Worm (Caenorhabditis elegans) whole organism, young adult: Measurements from ENCODE around the gene sli-1.

Experiments
- ceh-91 ChIP-seq: fragments of 200-800 bp; sonication (Bioruptor generic); IDR thresholded peaks from 2 replicates; pipeline ENCODE4 v1.3.6; 2022; ENCODE audit warnings: missing genetic modification reagents, missing genetic modification characterization, missing compliant biosample characterization
- mel-28 ChIP-seq: sonication (generic microtip); optimal IDR thresholded peaks from 2 replicates; lab custom pipeline; 2016; ENCODE audit warnings: borderline replicate concordance, mild to moderate bottlenecking, missing genetic modification characterization, missing compliant biosample characterization
- snpc-4 ChIP-seq, 5 experiments: fragments of 150-350 bp in 1 of 5; sonication (generic microtip) in 4 of 5; optimal IDR thresholded peaks; 2 replicates each; lab custom pipeline; 2014 to 2018; ENCODE audit warnings: missing genetic modification characterization in 5 of 5, missing biosample characterization in 3 of 5, antibody characterized with exemption in 2 of 5, mild to moderate bottlenecking in 2 of 5, missing compliant biosample characterization in 2 of 5, missing genotype in 2 of 5, moderate library complexity in 2 of 5, missing genetic modification reagents in 1 of 5

- TF ChIP-seq snpc-4 (GFP tag; optimal IDR thresholded peaks at IDR 0.05; lab: Kevin White, UChicago) = no peak
- TF ChIP-seq snpc-4 (tag; optimal IDR thresholded peaks at IDR 0.05; lab: Kevin White, UChicago) = no peak
- no peak for TF ChIP-seq mel-28
- TF ChIP-seq ceh-91 (GFP tag; lab: Robert Waterston, UW) = no peak
Measured at ce11 chrX:759634-760033, 33.9 kb upstream of the sli-1 start, which contains the start of gene aex-3.
